Fruit fly (Drosophila melanogaster) whole organism: ENCODE results near the gene H2.0.

Experiments used
- CG8478 ChIP-seq: fragments of >200 bp; optimal IDR thresholded peaks from 2 replicates; lab custom pipeline; 2018; ENCODE audit warnings: inconsistent platforms
- Dll ChIP-seq: fragments of >200 bp; optimal IDR thresholded peaks from 2 replicates; lab custom pipeline; 2017
- EcR ChIP-seq, 2 experiments: fragments of >200 bp; optimal IDR thresholded peaks; 2 replicates each; lab custom pipeline; 2017; ENCODE audit warnings: missing biosample characterization in 2 of 2, missing genetic modification characterization in 2 of 2, missing genetic modification reagents in 2 of 2
- pan ChIP-seq: fragments of >200 bp; optimal IDR thresholded peaks from 2 replicates; lab custom pipeline; 2017
- psq ChIP-seq: fragments of >200 bp; optimal IDR thresholded peaks from 2 replicates; lab custom pipeline; 2017
- usp ChIP-seq: fragments of >200 bp; optimal IDR thresholded peaks from 2 replicates; lab custom pipeline; 2017; ENCODE audit warnings: missing biosample characterization, missing genetic modification characterization, mixed read lengths

The H2.0 gene

dm6 chr2L:5963251-5963650 is 56.0 kb downstream of the H2.0 start:
- TF ChIP-seq Dll (no peak), CG8478 (lab: Kevin White, UChicago) (no peak), pan (lab: Kevin White, UChicago) (no peak), usp (GFP tag; lab: Kevin White, UChicago) (no peak), psq (lab: Kevin White, UChicago) (no peak), EcR (GFP tag; optimal IDR thresholded peaks at IDR 0.05; lab: Kevin White, UChicago) (no peak)
